Fruit fly (Drosophila melanogaster) whole organism, embryonic: ENCODE data around the gene Sem1.

Experiments used
- Ada2b ChIP-seq: fragments of 200-800 bp; sonication (Bioruptor generic); IDR thresholded peaks from 2 replicates; pipeline ENCODE4 v1.3.6; 2022; ENCODE audit warnings: missing biosample characterization, missing genetic modification characterization
- Adf1 ChIP-seq: fragments of 200-800 bp; sonication (Bioruptor generic); IDR thresholded peaks from 2 replicates; pipeline ENCODE4 v1.3.6; 2022; ENCODE audit warnings: missing biosample characterization, missing genetic modification characterization
- B-H1 ChIP-seq: fragments of 200-800 bp; sonication (Bioruptor generic); IDR thresholded peaks from 3 replicates; pipeline ENCODE4 v1.3.6; 2022; ENCODE audit warnings: missing biosample characterization, missing genetic modification characterization
- Blimp-1 ChIP-seq: fragments of 200-800 bp; sonication (Bioruptor generic); optimal IDR thresholded peaks from 3 replicates; lab custom pipeline; 2018; ENCODE audit warnings: missing biosample characterization, missing genetic modification characterization, mild to moderate bottlenecking, moderate library complexity, missing genetic modification reagents
- CG1024 ChIP-seq: fragments of 200-800 bp; sonication (Bioruptor generic); IDR thresholded peaks from 2 replicates; pipeline ENCODE4 v1.3.6; 2022; ENCODE audit warnings: missing biosample characterization, missing genetic modification characterization
- CG10267 ChIP-seq: fragments of 200-800 bp; sonication (Bioruptor generic); optimal IDR thresholded peaks from 2 replicates; lab custom pipeline; 2018; ENCODE audit warnings: missing biosample characterization, mild to moderate bottlenecking, missing genetic modification characterization, moderate library complexity
- CG14441 ChIP-seq: fragments of 200-800 bp; sonication (Bioruptor generic); IDR thresholded peaks from 2 replicates; pipeline ENCODE4 v1.3.6; 2022; ENCODE audit warnings: missing biosample characterization, missing genetic modification characterization
- CG14965 ChIP-seq: fragments of 200-800 bp; sonication (Bioruptor generic); optimal IDR thresholded peaks from 2 replicates; lab custom pipeline; 2016; ENCODE audit warnings: missing biosample characterization, missing genetic modification characterization, borderline replicate concordance
- CG15073 ChIP-seq: fragments of 200-800 bp; sonication (Bioruptor generic); optimal IDR thresholded peaks from 2 replicates; lab custom pipeline; 2016; ENCODE audit warnings: missing biosample characterization, missing genetic modification characterization
- CG32772 ChIP-seq: fragments of 200-800 bp; sonication (Bioruptor generic); IDR thresholded peaks from 2 replicates; pipeline ENCODE4 v1.3.6; 2022; ENCODE audit warnings: missing biosample characterization, missing genetic modification characterization
- CG4360 ChIP-seq: fragments of 200-800 bp; sonication (Bioruptor generic); IDR thresholded peaks from 2 replicates; pipeline ENCODE4 v1.3.6; 2022; ENCODE audit warnings: missing biosample characterization, missing genetic modification characterization
- CG4404 ChIP-seq: fragments of 200-800 bp; sonication (Bioruptor generic); IDR thresholded peaks from 2 replicates; pipeline ENCODE4 v1.3.6; 2022; ENCODE audit warnings: missing biosample characterization, missing genetic modification characterization
- CG4424 ChIP-seq: fragments of 200-800 bp; sonication (Bioruptor generic); optimal IDR thresholded peaks from 3 replicates; lab custom pipeline; 2016; ENCODE audit warnings: missing biosample characterization, missing genetic modification characterization
- CG4707 ChIP-seq: fragments of 200-800 bp; sonication (Bioruptor generic); optimal IDR thresholded peaks from 2 replicates; lab custom pipeline; 2018; ENCODE audit warnings: missing biosample characterization, mild to moderate bottlenecking, missing genetic modification characterization, moderate library complexity
- CG6854 ChIP-seq: fragments of 200-800 bp; sonication (Bioruptor generic); optimal IDR thresholded peaks from 3 replicates; lab custom pipeline; 2017; ENCODE audit warnings: missing biosample characterization, mild to moderate bottlenecking, missing genetic modification characterization
- CG7839 ChIP-seq: fragments of 200-800 bp; sonication (Bioruptor generic); optimal IDR thresholded peaks from 3 replicates; lab custom pipeline; 2018; ENCODE audit warnings: missing biosample characterization, mild to moderate bottlenecking, missing genetic modification characterization, moderate library complexity
- CG7987 ChIP-seq: fragments of 200-800 bp; sonication (Bioruptor generic); optimal IDR thresholded peaks from 2 replicates; lab custom pipeline; 2018; ENCODE audit warnings: missing biosample characterization, mild to moderate bottlenecking, missing genetic modification characterization, moderate library complexity
- CG8478 ChIP-seq: fragments of >200 bp; optimal IDR thresholded peaks from 2 replicates; lab custom pipeline; 2018
- CTCF ChIP-seq: fragments of 200-800 bp; sonication (Bioruptor generic); optimal IDR thresholded peaks from 2 replicates; lab custom pipeline; 2017; ENCODE audit warnings: missing biosample characterization, mild to moderate bottlenecking, missing genetic modification characterization, moderate library complexity
- CoRest ChIP-seq: fragments of 200-800 bp; sonication (Bioruptor generic); optimal IDR thresholded peaks from 3 replicates; lab custom pipeline; 2018; ENCODE audit warnings: missing biosample characterization, mild to moderate bottlenecking, missing genetic modification characterization, moderate library complexity
- Dll ChIP-seq: fragments of 200-800 bp; sonication (Bioruptor generic); IDR thresholded peaks from 4 replicates; pipeline ENCODE4 v1.3.6; 2022; ENCODE audit warnings: missing biosample characterization, missing genetic modification characterization; ENCODE audit not compliant: partially characterized antibody
- Drgx ChIP-seq: fragments of 200-800 bp; sonication (Bioruptor generic); IDR thresholded peaks from 2 replicates; pipeline ENCODE4 v1.3.6; 2022; ENCODE audit warnings: missing biosample characterization, missing genetic modification characterization
- HLH3B ChIP-seq: fragments of 200-800 bp; sonication (Bioruptor generic); IDR thresholded peaks from 2 replicates; pipeline ENCODE4 v1.3.6; 2022; ENCODE audit warnings: missing biosample characterization, missing genetic modification characterization
- NFAT ChIP-seq: fragments of 200-800 bp; sonication (Bioruptor generic); IDR thresholded peaks from 2 replicates; pipeline ENCODE4 v1.3.6; 2022; ENCODE audit warnings: missing biosample characterization, missing genetic modification characterization
- Nf-YA ChIP-seq: fragments of 200-800 bp; sonication (Bioruptor generic); IDR thresholded peaks from 2 replicates; pipeline ENCODE4 v1.3.6; 2022; ENCODE audit warnings: missing biosample characterization, missing genetic modification characterization
- Ptx1 ChIP-seq: fragments of 200-800 bp; sonication (Bioruptor generic); IDR thresholded peaks from 2 replicates; pipeline ENCODE4 v1.3.6; 2022; ENCODE audit warnings: missing biosample characterization, missing genetic modification characterization
- Trl ChIP-seq, 3 experiments: fragments of >200 bp in 2 of 3; fragments of 200-800 bp in 1 of 3; sonication (Bioruptor generic) in 1 of 3; optimal IDR thresholded peaks; 2 replicates in 1 of 3; 3 replicates in 2 of 3; lab custom pipeline; 2016 to 2017; ENCODE audit warnings: missing biosample characterization in 1 of 3, missing genetic modification characterization in 1 of 3
- ac ChIP-seq: fragments of 200-800 bp; sonication (Bioruptor generic); optimal IDR thresholded peaks from 3 replicates; lab custom pipeline; 2017; ENCODE audit warnings: missing biosample characterization, mild to moderate bottlenecking, missing genetic modification characterization
- cad ChIP-seq: fragments of >200 bp; optimal IDR thresholded peaks from 2 replicates; lab custom pipeline; 2017; ENCODE audit warnings: missing biosample characterization, missing genetic modification characterization
- cas ChIP-seq: fragments of 200-800 bp; sonication (Bioruptor generic); IDR thresholded peaks from 2 replicates; pipeline ENCODE4 v1.3.6; 2022; ENCODE audit warnings: missing biosample characterization, missing genetic modification characterization
- cg ChIP-seq: fragments of 200-800 bp; sonication (Bioruptor generic); optimal IDR thresholded peaks from 3 replicates; lab custom pipeline; 2019; ENCODE audit warnings: missing biosample characterization, mild to moderate bottlenecking, missing genetic modification characterization, moderate library complexity
- dati ChIP-seq: fragments of 200-800 bp; sonication (Bioruptor generic); IDR thresholded peaks from 2 replicates; pipeline ENCODE4 v1.3.6; 2022; ENCODE audit warnings: missing biosample characterization, missing genetic modification characterization
- ewg ChIP-seq: fragments of 200-800 bp; sonication (Bioruptor generic); optimal IDR thresholded peaks from 3 replicates; lab custom pipeline; 2017; ENCODE audit warnings: mild to moderate bottlenecking, missing biosample characterization, missing genetic modification reagents, missing genetic modification characterization
- hbn ChIP-seq: fragments of 200-800 bp; sonication (Bioruptor generic); IDR thresholded peaks from 2 replicates; pipeline ENCODE4 v1.3.6; 2022; ENCODE audit warnings: missing biosample characterization, missing genetic modification characterization; ENCODE audit not compliant: partially characterized antibody
- hkb ChIP-seq, 2 experiments: fragments of 200-800 bp in 1 of 2; fragments of >200 bp in 1 of 2; sonication (Bioruptor generic) in 1 of 2; IDR thresholded peaks in 1 of 2; optimal IDR thresholded peaks in 1 of 2; 2 replicates each; pipeline versions ENCODE4 v1.3.6 to Lab custom; 2017 to 2022; ENCODE audit warnings: missing biosample characterization in 1 of 2, missing genetic modification characterization in 1 of 2
- jumu ChIP-seq: fragments of 200-800 bp; sonication (Bioruptor generic); optimal IDR thresholded peaks from 3 replicates; lab custom pipeline; 2016; ENCODE audit warnings: missing biosample characterization, missing genetic modification characterization
- maf-S ChIP-seq: fragments of 200-800 bp; sonication (Bioruptor generic); optimal IDR thresholded peaks from 2 replicates; lab custom pipeline; 2016; ENCODE audit warnings: missing biosample characterization, missing genetic modification characterization
- mld ChIP-seq: fragments of 200-800 bp; sonication (Bioruptor generic); IDR thresholded peaks from 3 replicates; pipeline ENCODE4 v1.3.6; 2022; ENCODE audit warnings: missing biosample characterization, missing genetic modification characterization; ENCODE audit not compliant: partially characterized antibody
- nerfin-1 ChIP-seq: fragments of 200-800 bp; sonication (Bioruptor generic); optimal IDR thresholded peaks from 3 replicates; lab custom pipeline; 2019; ENCODE audit warnings: missing biosample characterization, mild to moderate bottlenecking, missing genetic modification characterization, moderate library complexity
- onecut ChIP-seq: fragments of 200-800 bp; sonication (Bioruptor generic); IDR thresholded peaks from 2 replicates; pipeline ENCODE4 v1.3.6; 2022; ENCODE audit warnings: missing biosample characterization, missing genetic modification characterization
- pho ChIP-seq: fragments of 200-800 bp; sonication (Bioruptor generic); optimal IDR thresholded peaks from 2 replicates; lab custom pipeline; 2016; ENCODE audit warnings: missing biosample characterization, missing genetic modification characterization
- pros ChIP-seq: fragments of 200-800 bp; sonication (Bioruptor generic); optimal IDR thresholded peaks from 3 replicates; lab custom pipeline; 2019; ENCODE audit warnings: missing biosample characterization, mild to moderate bottlenecking, missing genetic modification characterization, moderate library complexity
- psq ChIP-seq: fragments of 200-800 bp; sonication (Bioruptor generic); optimal IDR thresholded peaks from 2 replicates; lab custom pipeline; 2017; ENCODE audit warnings: missing biosample characterization, missing genetic modification characterization
- schlank ChIP-seq: fragments of 200-800 bp; sonication (Bioruptor generic); optimal IDR thresholded peaks from 2 replicates; lab custom pipeline; 2018; ENCODE audit warnings: missing biosample characterization, mild to moderate bottlenecking, missing genetic modification characterization
- sqz ChIP-seq: fragments of 200-800 bp; sonication (Bioruptor generic); optimal IDR thresholded peaks from 3 replicates; lab custom pipeline; 2018; ENCODE audit warnings: missing biosample characterization, mild to moderate bottlenecking, missing genetic modification characterization
- tll ChIP-seq, 2 experiments: fragments of 200-800 bp in 1 of 2; fragments of >200 bp in 1 of 2; sonication (Bioruptor generic) in 1 of 2; optimal IDR thresholded peaks; 2 replicates each; lab custom pipeline; 2017 to 2019; ENCODE audit warnings: missing biosample characterization in 2 of 2, missing genetic modification characterization in 2 of 2, mild to moderate bottlenecking in 1 of 2, moderate library complexity in 1 of 2
- z ChIP-seq: fragments of 200-800 bp; sonication (Bioruptor generic); IDR thresholded peaks from 3 replicates; pipeline ENCODE4 v1.3.6; 2022; ENCODE audit warnings: missing biosample characterization, missing genetic modification characterization
- zen2 ChIP-seq: fragments of 200-800 bp; sonication (Bioruptor generic); IDR thresholded peaks from 3 replicates; pipeline ENCODE4 v1.3.6; 2022; ENCODE audit warnings: missing biosample characterization, missing genetic modification characterization; ENCODE audit not compliant: partially characterized antibody
- zfh1 ChIP-seq: fragments of 200-800 bp; sonication (Bioruptor generic); IDR thresholded peaks from 3 replicates; pipeline ENCODE4 v1.3.6; 2022; ENCODE audit warnings: missing biosample characterization, missing genetic modification characterization

Gene Sem1

dm6 chr2L:7049680-7050289, 14.0 kb upstream of the Sem1 start:
- TF ChIP-seq CG4360 (GFP tag; lab: Robert Waterston, UW) (peak; percentile 87), HLH3B (GFP tag; lab: Robert Waterston, UW) (0 out of 2 replicates have a peak, but pooled peaks have one; percentile 6), ewg (peak; percentile 61), pros (GFP tag; lab: Kevin White, UChicago) (peak; percentile 10), Blimp-1 (GFP tag; lab: Kevin White, UChicago) (peak; percentile 15), pho (GFP tag; lab: Kevin White, UChicago) (peak; percentile 5), CG4424 (GFP tag; lab: Kevin White, UChicago) (no peak), schlank (tag; lab: Kevin White, UChicago) (no peak), sqz (GFP tag; lab: Kevin White, UChicago) (peak; percentile 45), dati (no peak), Trl (optimal IDR thresholded peaks at IDR 0.05; lab: Kevin White, UChicago) (peak; percentile 25 to 45), Trl (GFP tag; optimal IDR thresholded peaks at IDR 0.05; lab: Kevin White, UChicago) (no peak), Ptx1 (GFP tag; lab: Robert Waterston, UW) (no peak), CG15073 (GFP tag; lab: Kevin White, UChicago) (no peak), hkb (optimal IDR thresholded peaks at IDR 0.05; lab: Kevin White, UChicago) (no peak), hkb (GFP tag; IDR thresholded peaks at IDR 0.05; lab: Robert Waterston, UW) (no peak), Drgx (GFP tag; lab: Robert Waterston, UW) (peak; percentile 29; the same call in 1 of the 2 replicates), Adf1 (peak; percentile 69), ac (peak; percentile 12)

dm6 chr2L:7050492-7051182, 13.1 kb upstream of the Sem1 start:
- no peak for TF ChIP-seq mld (GFP tag; lab: Robert Waterston, UW)
- TF ChIP-seq nerfin-1, result peak; percentile 47
- TF ChIP-seq CG14441, result no peak
- TF ChIP-seq zfh1 (GFP tag; lab: Robert Waterston, UW), result no peak
- TF ChIP-seq CG4707 (GFP tag; lab: Kevin White, UChicago), result no peak
- no peak for TF ChIP-seq psq (GFP tag; lab: Kevin White, UChicago)
- TF ChIP-seq CG10267 (tag; lab: Kevin White, UChicago), result peak; percentile 36
- no peak for TF ChIP-seq cad (GFP tag; lab: Kevin White, UChicago)
- TF ChIP-seq CG8478, result peak; percentile 33
- TF ChIP-seq Nf-YA (GFP tag; lab: Robert Waterston, UW), result no peak
- TF ChIP-seq CG1024 (GFP tag; lab: Robert Waterston, UW), result no peak
- no peak for TF ChIP-seq z (GFP tag; lab: Robert Waterston, UW)
- TF ChIP-seq CoRest, result no peak
- no peak for TF ChIP-seq CG4404 (GFP tag; lab: Robert Waterston, UW)
- no peak for TF ChIP-seq jumu (GFP tag; lab: Kevin White, UChicago)
- no peak for TF ChIP-seq CTCF (GFP tag; lab: Kevin White, UChicago)
- TF ChIP-seq onecut, result peak; percentile 96
- no peak for TF ChIP-seq cas (GFP tag; lab: Robert Waterston, UW)
- 0 out of 4 replicates have a peak, but pooled peaks have one; percentile 8 for TF ChIP-seq Dll (GFP tag; lab: Robert Waterston, UW)
- no peak for TF ChIP-seq CG7987 (GFP tag; lab: Kevin White, UChicago)
- TF ChIP-seq maf-S, result no peak
- no peak for TF ChIP-seq B-H1
- TF ChIP-seq hbn (GFP tag; lab: Robert Waterston, UW), result no peak
- no peak for TF ChIP-seq NFAT
- TF ChIP-seq tll (GFP tag; optimal IDR thresholded peaks at IDR 0.05; lab: Kevin White, UChicago), result no peak
- no peak for TF ChIP-seq CG14965 (GFP tag; lab: Kevin White, UChicago)
- TF ChIP-seq cg (GFP tag; lab: Kevin White, UChicago), result no peak
- TF ChIP-seq zen2 (GFP tag; lab: Robert Waterston, UW), result no peak
- no peak for TF ChIP-seq Ada2b (GFP tag; lab: Robert Waterston, UW)
- TF ChIP-seq CG32772, result no peak
- TF ChIP-seq CG6854, result no peak
- TF ChIP-seq CG7839, result no peak
